Fruit fly (Drosophila melanogaster) whole organism, embryonic: Measurements from ENCODE around the gene CG46313.

Source experiments
- Ada2b ChIP-seq: fragments of 200-800 bp; sonication (Bioruptor generic); IDR thresholded peaks from 2 replicates; pipeline ENCODE4 v1.3.6; 2022; ENCODE audit warnings: missing biosample characterization, missing genetic modification characterization
- Asciz ChIP-seq: fragments of 200-800 bp; sonication (Bioruptor generic); optimal IDR thresholded peaks from 2 replicates; lab custom pipeline; 2017; ENCODE audit warnings: missing biosample characterization, mild to moderate bottlenecking, missing genetic modification characterization, missing genetic modification reagents
- Awh ChIP-seq: fragments of 200-800 bp; sonication (Bioruptor generic); IDR thresholded peaks from 2 replicates; pipeline ENCODE4, ENCODE4 v1.3.6; 2022; ENCODE audit warnings: missing biosample characterization, missing genetic modification characterization
- CG10431 ChIP-seq: fragments of 200-800 bp; sonication (Bioruptor generic); optimal IDR thresholded peaks from 3 replicates; lab custom pipeline; 2018; ENCODE audit warnings: missing biosample characterization, mild to moderate bottlenecking, missing genetic modification characterization
- CG10565 ChIP-seq: fragments of 200-800 bp; sonication (Bioruptor generic); optimal IDR thresholded peaks from 3 replicates; lab custom pipeline; 2016; ENCODE audit warnings: missing biosample characterization, mild to moderate bottlenecking, missing genetic modification characterization
- CG10959 ChIP-seq: fragments of 200-800 bp; sonication (Bioruptor generic); IDR thresholded peaks from 2 replicates; pipeline ENCODE4 v1.3.6; 2022; ENCODE audit warnings: missing biosample characterization, missing genetic modification characterization
- CG11456 ChIP-seq: fragments of 200-800 bp; sonication (Bioruptor generic); IDR thresholded peaks from 3 replicates; pipeline ENCODE4 v1.3.6; 2022; ENCODE audit warnings: missing biosample characterization, missing genetic modification characterization
- CG11696 ChIP-seq: fragments of 200-800 bp; sonication (Bioruptor generic); IDR thresholded peaks from 2 replicates; pipeline ENCODE4 v1.3.6; 2022; ENCODE audit warnings: missing biosample characterization, missing genetic modification characterization
- CG13894 ChIP-seq: fragments of 200-800 bp; sonication (Bioruptor generic); optimal IDR thresholded peaks from 3 replicates; lab custom pipeline; 2018; ENCODE audit warnings: missing biosample characterization, mild to moderate bottlenecking, missing genetic modification characterization, moderate library complexity
- CG15479 ChIP-seq: fragments of 200-800 bp; sonication (Bioruptor generic); optimal IDR thresholded peaks from 3 replicates; lab custom pipeline; 2019; ENCODE audit warnings: missing biosample characterization, mild to moderate bottlenecking, missing genetic modification characterization, moderate library complexity
- CG15514 ChIP-seq: fragments of 200-800 bp; sonication (Bioruptor generic); optimal IDR thresholded peaks from 3 replicates; lab custom pipeline; 2017; ENCODE audit warnings: missing biosample characterization, missing genetic modification characterization, mild to moderate bottlenecking, moderate library complexity, missing genetic modification reagents
- CG15601 ChIP-seq: fragments of 200-800 bp; sonication (Bioruptor generic); optimal IDR thresholded peaks from 3 replicates; lab custom pipeline; 2019; ENCODE audit warnings: missing biosample characterization, mild to moderate bottlenecking, missing genetic modification characterization, moderate library complexity
- CG17186 ChIP-seq: fragments of 200-800 bp; sonication (Bioruptor generic); optimal IDR thresholded peaks from 3 replicates; lab custom pipeline; 2017; ENCODE audit warnings: missing biosample characterization, missing genetic modification reagents, missing genetic modification characterization
- CG2120 ChIP-seq: fragments of 200-800 bp; sonication (Bioruptor generic); optimal IDR thresholded peaks from 3 replicates; lab custom pipeline; 2016; ENCODE audit warnings: missing biosample characterization, missing genetic modification characterization
- CG2129 ChIP-seq: fragments of 200-800 bp; sonication (Bioruptor generic); IDR thresholded peaks from 2 replicates; pipeline ENCODE4 v1.3.6; 2022; ENCODE audit warnings: missing biosample characterization, missing genetic modification characterization; ENCODE audit not compliant: partially characterized antibody
- CG2889 ChIP-seq: fragments of 200-800 bp; sonication (Bioruptor generic); IDR thresholded peaks from 3 replicates; pipeline ENCODE4 v1.3.6; 2022; ENCODE audit warnings: missing biosample characterization, missing genetic modification characterization
- CG30403 ChIP-seq: fragments of 200-800 bp; sonication (Bioruptor generic); optimal IDR thresholded peaks from 3 replicates; lab custom pipeline; 2016; ENCODE audit warnings: missing biosample characterization, missing genetic modification characterization
- CG34376 ChIP-seq: fragments of 200-800 bp; sonication (Bioruptor generic); optimal IDR thresholded peaks from 2 replicates; lab custom pipeline; 2018; ENCODE audit warnings: missing biosample characterization, mild to moderate bottlenecking, missing genetic modification characterization
- CG4328 ChIP-seq: fragments of 200-800 bp; sonication (Bioruptor generic); optimal IDR thresholded peaks from 3 replicates; lab custom pipeline; 2017; ENCODE audit warnings: missing biosample characterization, missing genetic modification reagents, missing genetic modification characterization
- CG4820 ChIP-seq: fragments of 200-800 bp; sonication (Bioruptor generic); optimal IDR thresholded peaks from 3 replicates; lab custom pipeline; 2016; ENCODE audit warnings: missing biosample characterization, missing genetic modification characterization
- CG7556 ChIP-seq: fragments of 200-800 bp; sonication (Bioruptor generic); optimal IDR thresholded peaks from 2 replicates; lab custom pipeline; 2017; ENCODE audit warnings: missing biosample characterization, mild to moderate bottlenecking, missing genetic modification characterization
- CG7963 ChIP-seq: fragments of 200-800 bp; sonication (Bioruptor generic); IDR thresholded peaks from 3 replicates; pipeline ENCODE4 v1.3.6; 2022; ENCODE audit warnings: missing biosample characterization, missing genetic modification characterization; ENCODE audit not compliant: partially characterized antibody
- HLH3B ChIP-seq: fragments of 200-800 bp; sonication (Bioruptor generic); IDR thresholded peaks from 2 replicates; pipeline ENCODE4 v1.3.6; 2022; ENCODE audit warnings: missing biosample characterization, missing genetic modification characterization
- Neu2 ChIP-seq: fragments of 200-800 bp; sonication (Bioruptor generic); optimal IDR thresholded peaks from 3 replicates; lab custom pipeline; 2016; ENCODE audit warnings: missing biosample characterization, missing genetic modification characterization, borderline replicate concordance
- Sry-δ ChIP-seq: fragments of 200-800 bp; sonication (Bioruptor generic); optimal IDR thresholded peaks from 2 replicates; lab custom pipeline; 2016; ENCODE audit warnings: missing biosample characterization, missing genetic modification characterization
- bab2 ChIP-seq: fragments of 200-800 bp; sonication (Bioruptor generic); optimal IDR thresholded peaks from 2 replicates; lab custom pipeline; 2016; ENCODE audit warnings: missing biosample characterization, missing genetic modification characterization
- caup ChIP-seq: fragments of 200-800 bp; sonication (Bioruptor generic); optimal IDR thresholded peaks from 3 replicates; lab custom pipeline; 2017; ENCODE audit warnings: missing biosample characterization, mild to moderate bottlenecking, missing genetic modification characterization, moderate library complexity; ENCODE audit not compliant: severe bottlenecking
- cg ChIP-seq: fragments of 200-800 bp; sonication (Bioruptor generic); optimal IDR thresholded peaks from 3 replicates; lab custom pipeline; 2019; ENCODE audit warnings: missing biosample characterization, mild to moderate bottlenecking, missing genetic modification characterization, moderate library complexity
- chn ChIP-seq: fragments of 200-800 bp; sonication (Bioruptor generic); optimal IDR thresholded peaks from 2 replicates; lab custom pipeline; 2016; ENCODE audit warnings: missing biosample characterization, missing genetic modification characterization
- ci ChIP-seq: fragments of 200-800 bp; sonication (Bioruptor generic); IDR thresholded peaks from 3 replicates; pipeline ENCODE4 v1.3.6; 2022; ENCODE audit warnings: missing biosample characterization, missing genetic modification characterization
- dati ChIP-seq: fragments of 200-800 bp; sonication (Bioruptor generic); IDR thresholded peaks from 2 replicates; pipeline ENCODE4 v1.3.6; 2022; ENCODE audit warnings: missing biosample characterization, missing genetic modification characterization
- dysf ChIP-seq: fragments of 200-800 bp; sonication (Bioruptor generic); IDR thresholded peaks from 3 replicates; pipeline ENCODE4 v1.3.6; 2022; ENCODE audit warnings: missing biosample characterization, missing genetic modification characterization
- en ChIP-seq: fragments of 200-800 bp; sonication (Bioruptor generic); optimal IDR thresholded peaks from 2 replicates; lab custom pipeline; 2016; ENCODE audit warnings: missing biosample characterization, missing genetic modification characterization
- fd64A ChIP-seq: fragments of 200-800 bp; sonication (Bioruptor generic); optimal IDR thresholded peaks from 3 replicates; lab custom pipeline; 2018; ENCODE audit warnings: missing biosample characterization, mild to moderate bottlenecking, missing genetic modification characterization
- gt ChIP-seq: fragments of 200-800 bp; sonication (Bioruptor generic); IDR thresholded peaks from 2 replicates; pipeline ENCODE4 v1.3.6; 2022; ENCODE audit warnings: missing biosample characterization, missing genetic modification characterization
- mam ChIP-seq: fragments of 200-800 bp; sonication (Bioruptor generic); optimal IDR thresholded peaks from 3 replicates; lab custom pipeline; 2016; ENCODE audit warnings: missing biosample characterization, missing genetic modification characterization
- mld ChIP-seq: fragments of 200-800 bp; sonication (Bioruptor generic); IDR thresholded peaks from 3 replicates; pipeline ENCODE4 v1.3.6; 2022; ENCODE audit warnings: missing biosample characterization, missing genetic modification characterization; ENCODE audit not compliant: partially characterized antibody
- nmo ChIP-seq: fragments of 200-800 bp; sonication (Bioruptor generic); optimal IDR thresholded peaks from 2 replicates; lab custom pipeline; 2018; ENCODE audit warnings: missing biosample characterization, mild to moderate bottlenecking, missing genetic modification characterization, moderate library complexity
- org-1 ChIP-seq: fragments of 200-800 bp; sonication (Bioruptor generic); optimal IDR thresholded peaks from 2 replicates; lab custom pipeline; 2017; ENCODE audit warnings: missing biosample characterization, missing genetic modification characterization
- p53 ChIP-seq: fragments of 200-800 bp; sonication (Bioruptor generic); optimal IDR thresholded peaks from 2 replicates; lab custom pipeline; 2016; ENCODE audit warnings: missing biosample characterization, missing genetic modification characterization
- pita ChIP-seq: fragments of 200-800 bp; sonication (Bioruptor generic); optimal IDR thresholded peaks from 2 replicates; lab custom pipeline; 2017; ENCODE audit warnings: missing biosample characterization, mild to moderate bottlenecking, missing genetic modification characterization
- rib ChIP-seq: fragments of 200-800 bp; sonication (Bioruptor generic); IDR thresholded peaks from 2 replicates; pipeline ENCODE4 v1.3.6; 2022; ENCODE audit warnings: missing biosample characterization, missing genetic modification characterization
- salm ChIP-seq: fragments of 200-800 bp; sonication (Bioruptor generic); optimal IDR thresholded peaks from 2 replicates; lab custom pipeline; 2018; ENCODE audit warnings: missing biosample characterization, mild to moderate bottlenecking, missing genetic modification characterization
- slou ChIP-seq: fragments of 200-800 bp; sonication (Bioruptor generic); optimal IDR thresholded peaks from 3 replicates; lab custom pipeline; 2016; ENCODE audit warnings: missing biosample characterization, missing genetic modification characterization
- stc ChIP-seq: fragments of 200-800 bp; sonication (Bioruptor generic); IDR thresholded peaks from 2 replicates; pipeline ENCODE4 v1.3.6; 2022; ENCODE audit warnings: missing biosample characterization, missing genetic modification characterization
- sug ChIP-seq: fragments of 200-800 bp; optimal IDR thresholded peaks from 2 replicates; lab custom pipeline; 2019; ENCODE audit warnings: missing biosample characterization, mild to moderate bottlenecking, missing genetic modification characterization, moderate library complexity
- tgo ChIP-seq: fragments of 200-800 bp; sonication (Bioruptor generic); IDR thresholded peaks from 3 replicates; pipeline ENCODE4 v1.3.6; 2022; ENCODE audit warnings: missing biosample characterization, missing genetic modification characterization
- trh ChIP-seq: fragments of 200-800 bp; sonication (Bioruptor generic); optimal IDR thresholded peaks from 2 replicates; lab custom pipeline; 2016; ENCODE audit warnings: missing biosample characterization, missing genetic modification characterization
- ttk ChIP-seq: fragments of 200-800 bp; sonication (Bioruptor generic); IDR thresholded peaks from 2 replicates; pipeline ENCODE4 v2.1.2; 2022; ENCODE audit warnings: missing biosample characterization, missing genetic modification characterization
- vvl ChIP-seq: fragments of 200-800 bp; sonication (Bioruptor generic); IDR thresholded peaks from 2 replicates; pipeline ENCODE4 v1.3.6; 2022; ENCODE audit warnings: missing biosample characterization, missing genetic modification characterization

CG46313 gene

DNA sequence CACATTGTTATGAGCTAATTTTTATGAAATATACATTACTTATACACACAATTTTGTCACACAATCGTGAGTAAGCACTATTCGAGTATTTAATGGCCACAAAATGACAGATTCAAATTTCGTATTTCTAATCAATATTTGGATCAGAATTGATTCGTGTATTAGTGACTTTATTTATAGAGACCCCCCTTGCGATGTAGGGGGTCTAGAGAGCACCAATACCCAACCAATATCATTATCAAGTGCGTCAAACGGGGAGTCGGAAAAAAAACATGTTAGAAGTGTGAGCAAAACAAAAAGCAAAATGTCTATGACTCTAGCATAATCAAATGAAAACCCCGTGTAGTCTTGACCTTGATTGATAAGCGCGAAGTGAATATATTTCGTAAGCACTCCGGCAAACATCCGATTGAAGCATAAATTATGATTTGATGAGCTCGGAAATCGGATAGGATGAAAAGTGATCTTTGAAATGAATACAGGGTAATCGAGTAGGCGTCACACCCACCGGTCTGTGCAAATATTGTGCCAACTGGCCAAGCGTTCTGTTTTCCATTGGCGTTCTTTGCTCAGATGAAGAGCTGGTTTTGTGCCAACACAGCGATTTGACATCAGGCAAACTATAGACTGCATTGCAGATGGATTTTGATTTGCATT lies 26.0 kb upstream of the CG46313 start (continued):
- TF ChIP-seq CG13894 (tag; lab: Kevin White, UChicago) = peak; percentile 10
- no peak for TF ChIP-seq CG10431
- TF ChIP-seq trh (GFP tag; lab: Kevin White, UChicago) = no peak
- TF ChIP-seq p53 (GFP tag; lab: Kevin White, UChicago) = no peak
- no peak for TF ChIP-seq pita (GFP tag; lab: Kevin White, UChicago)
- no peak for TF ChIP-seq tgo
- TF ChIP-seq Ada2b (GFP tag; lab: Robert Waterston, UW) = no peak
- TF ChIP-seq en (GFP tag; lab: Kevin White, UChicago) = no peak
- no peak for TF ChIP-seq salm
- no peak for TF ChIP-seq CG15601 (tag; lab: Kevin White, UChicago)
- TF ChIP-seq HLH3B (GFP tag; lab: Robert Waterston, UW) = no peak
- no peak for TF ChIP-seq ttk (GFP tag; lab: Robert Waterston, UW)
- no peak for TF ChIP-seq CG10959 (GFP tag; lab: Robert Waterston, UW)
- TF ChIP-seq rib (GFP tag; lab: Robert Waterston, UW) = no peak
- TF ChIP-seq chn (GFP tag; lab: Kevin White, UChicago) = peak; percentile 24
- TF ChIP-seq bab2 = no peak
- TF ChIP-seq nmo = no peak
- peak; percentile 1 for TF ChIP-seq Asciz (GFP tag; lab: Kevin White, UChicago)
- no peak for TF ChIP-seq mld (GFP tag; lab: Robert Waterston, UW)
- TF ChIP-seq Awh (GFP tag; lab: Robert Waterston, UW) = no peak
- no peak for TF ChIP-seq CG17186 (GFP tag; lab: Kevin White, UChicago)
- peak; percentile 90 for TF ChIP-seq CG34376
- TF ChIP-seq CG30403 (GFP tag; lab: Kevin White, UChicago) = peak; percentile 45
- no peak for TF ChIP-seq org-1 (GFP tag; lab: Kevin White, UChicago)
- no peak for TF ChIP-seq stc (GFP tag; lab: Robert Waterston, UW)
- TF ChIP-seq sug = peak; percentile 99
- no peak for TF ChIP-seq CG11456
- TF ChIP-seq dati = no peak
- TF ChIP-seq CG7963 (GFP tag; lab: Robert Waterston, UW) = no peak
- TF ChIP-seq CG15479 (GFP tag; lab: Kevin White, UChicago) = no peak
- TF ChIP-seq CG15514 = peak; percentile 33
- peak; percentile 62 for TF ChIP-seq caup (GFP tag; lab: Kevin White, UChicago)
- TF ChIP-seq Neu2 (GFP tag; lab: Kevin White, UChicago) = no peak
- no peak for TF ChIP-seq fd64A (GFP tag; lab: Kevin White, UChicago)
- no peak for TF ChIP-seq slou (GFP tag; lab: Kevin White, UChicago)
- no peak for TF ChIP-seq CG4328 (GFP tag; lab: Kevin White, UChicago)
- peak; percentile 13 for TF ChIP-seq Sry-δ (GFP tag; lab: Kevin White, UChicago)
- no peak for TF ChIP-seq dysf (GFP tag; lab: Robert Waterston, UW)
- TF ChIP-seq ci = no peak
- no peak for TF ChIP-seq CG10565 (GFP tag; lab: Kevin White, UChicago)
- no peak for TF ChIP-seq CG4820 (GFP tag; lab: Kevin White, UChicago)
- peak; percentile 32; the same call in 1 of the 2 replicates for TF ChIP-seq vvl (GFP tag; lab: Robert Waterston, UW)
- TF ChIP-seq CG11696 (GFP tag; lab: Robert Waterston, UW) = no peak
- TF ChIP-seq CG2889 = no peak
- no peak for TF ChIP-seq cg
- no peak for TF ChIP-seq gt (GFP tag; lab: Robert Waterston, UW)
- no peak for TF ChIP-seq CG2129 (GFP tag; lab: Robert Waterston, UW)
- peak; percentile 78 for TF ChIP-seq CG2120
- TF ChIP-seq mam (GFP tag; lab: Kevin White, UChicago) = peak; percentile 59
- TF ChIP-seq CG7556 (GFP tag; lab: Kevin White, UChicago) = peak; percentile 25
